Fruit fly (Drosophila melanogaster) Kc167 (cell line): ENCODE data around the gene CG7168.

Experiments used
- Myc ChIP-seq: fragments of >200 bp; optimal IDR thresholded peaks from 2 replicates; lab custom pipeline; 2017; ENCODE audit warnings: missing external identifiers
- Sin3A ChIP-seq: fragments of >200 bp; optimal IDR thresholded peaks from 2 replicates; lab custom pipeline; 2018; ENCODE audit warnings: missing external identifiers
- h ChIP-seq: fragments of >200 bp; optimal IDR thresholded peaks from 3 replicates; lab custom pipeline; 2018; ENCODE audit warnings: missing external identifiers
- ttk ChIP-seq: sonication (Bioruptor generic); optimal IDR thresholded peaks from 2 replicates; lab custom pipeline; 2017; ENCODE audit warnings: missing external identifiers

DNA sequence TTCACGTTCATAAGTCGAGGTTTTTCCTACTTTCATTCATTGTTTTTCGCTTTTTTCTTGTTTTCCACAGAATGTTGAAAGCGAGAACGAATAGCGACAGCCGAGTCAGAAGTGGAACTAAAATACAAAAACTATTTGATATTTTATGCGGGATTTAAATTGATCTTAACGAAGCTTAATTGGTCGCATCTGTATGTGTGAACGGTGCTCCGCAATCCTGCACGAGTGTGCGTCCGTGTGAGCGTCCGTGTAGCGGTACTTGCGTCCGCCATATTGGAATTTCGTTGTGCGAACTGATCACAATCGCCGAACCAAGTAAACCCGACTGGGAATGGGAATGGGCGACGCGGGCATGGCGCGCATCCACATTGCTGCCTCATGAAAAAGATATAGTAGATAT, 6.3 kb upstream of the CG7168 start:
- TF ChIP-seq ttk (lab: Kevin White, UChicago) (no peak), Myc (lab: Kevin White, UChicago) (no peak), Sin3A (lab: Kevin White, UChicago) (no peak), h (no peak)
